Worm (Caenorhabditis elegans): Measurements from ENCODE around the gene glc-1.

glc-1 gene

DNA sequence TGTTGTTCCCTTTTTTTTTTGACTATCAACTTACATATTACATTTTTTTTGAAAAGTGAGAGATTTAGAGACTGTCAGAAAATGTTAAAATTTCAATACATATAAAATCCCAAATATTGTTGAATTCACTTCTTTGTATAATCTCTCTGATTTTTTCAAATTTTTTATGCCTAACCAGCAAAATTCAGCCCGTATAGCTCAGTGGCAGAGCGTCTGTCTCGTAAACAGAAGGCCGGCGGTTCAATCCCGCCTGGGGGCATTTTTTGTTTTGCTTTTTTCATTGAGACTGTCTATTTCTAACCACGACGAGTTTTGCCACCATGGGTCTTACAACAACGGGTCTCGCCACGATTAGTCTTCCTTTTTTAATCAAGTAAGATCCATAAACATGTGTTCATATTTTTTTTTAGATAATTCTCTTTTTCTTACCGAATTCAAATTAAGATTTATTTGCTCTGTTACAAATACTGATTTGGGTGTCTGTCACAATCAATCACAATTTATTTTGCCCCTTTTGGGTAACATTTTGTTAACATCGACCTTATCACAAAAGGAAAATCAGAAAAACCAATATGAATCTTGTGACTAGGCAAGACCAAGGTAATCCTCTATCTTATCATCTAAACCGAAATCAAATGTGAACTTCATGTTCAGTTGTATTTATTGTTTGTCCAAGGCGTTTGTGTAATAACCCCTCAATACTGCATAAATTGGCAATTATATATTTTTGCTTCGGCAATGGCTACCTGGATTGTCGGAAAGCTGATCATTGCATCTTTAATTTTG lies at the start of gene glc-1:
Gene glc-1 (plus strand): TSS at position 663 of the 786 bp plus-strand sequence.
- TF ChIP-seq sea-1 (GFP tag; conservative IDR thresholded peaks at IDR 0.05): no peak
- TF ChIP-seq F13C5.2 (tag; optimal IDR thresholded peaks at IDR 0.05): no peak
- no peak for TF ChIP-seq pes-1 (GFP tag; IDR thresholded peaks at IDR 0.05)
- TF ChIP-seq hmbx-1 (tag; optimal IDR thresholded peaks at IDR 0.05): no peak
- TF ChIP-seq ama-1 (optimal IDR thresholded peaks at IDR 0.05): no peak
- no peak for TF ChIP-seq B0310.2 (tag; optimal IDR thresholded peaks at IDR 0.05)
- TF ChIP-seq tra-4 (tag; optimal IDR thresholded peaks at IDR 0.05): no peak
- TF ChIP-seq tbx-11 (GFP tag; IDR thresholded peaks at IDR 0.05): no peak
- TF ChIP-seq aly-1 (tag; optimal IDR thresholded peaks at IDR 0.05): no peak

DNA sequence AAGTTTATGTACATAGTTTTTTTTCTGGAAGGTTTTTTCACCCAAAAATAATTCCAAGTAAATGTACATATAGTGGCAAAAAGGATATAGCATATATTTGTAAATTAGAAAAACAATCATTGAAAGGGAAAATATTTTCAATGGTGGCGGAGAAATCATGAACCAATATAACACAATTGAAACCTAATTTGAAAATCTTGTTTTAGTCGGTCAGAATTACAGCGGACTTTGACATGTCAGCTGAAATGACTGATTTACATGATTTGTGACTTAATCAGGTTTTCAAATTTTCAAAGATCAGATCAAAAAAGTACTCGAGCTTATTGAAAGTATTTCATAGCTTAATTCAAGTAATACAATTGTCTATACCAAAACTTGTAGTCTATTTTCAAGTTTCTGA lies 47.7 kb upstream of the glc-1 start, which contains the start of gene K05D4.9:
Gene K05D4.9 (minus strand): TSS at position 101 of the 400 bp plus-strand sequence.
- no peak for TF ChIP-seq scrt-1 (GFP tag; IDR thresholded peaks at IDR 0.05)
- TF ChIP-seq tra-4 (tag; optimal IDR thresholded peaks at IDR 0.05): no peak
- no peak for TF ChIP-seq hmg-4 (GFP tag; optimal IDR thresholded peaks at IDR 0.05)
- no peak for TF ChIP-seq ceh-36 (tag; optimal IDR thresholded peaks at IDR 0.05)
- TF ChIP-seq pes-1 (GFP tag; IDR thresholded peaks at IDR 0.05): no peak
- no peak for TF ChIP-seq hmbx-1 (tag; optimal IDR thresholded peaks at IDR 0.05)
- no peak for TF ChIP-seq hnd-1 (tag; optimal IDR thresholded peaks at IDR 0.05)
- TF ChIP-seq ceh-13 (GFP tag; optimal IDR thresholded peaks at IDR 0.05): no peak
- no peak for TF ChIP-seq tbx-11 (GFP tag; IDR thresholded peaks at IDR 0.05)
- TF ChIP-seq aly-1 (tag; optimal IDR thresholded peaks at IDR 0.05): no peak
- no peak for TF ChIP-seq flt-1 (GFP tag; IDR thresholded peaks at IDR 0.05)
- TF ChIP-seq F13C5.2 (tag; optimal IDR thresholded peaks at IDR 0.05): no peak
- no peak for TF ChIP-seq ets-7 (tag; optimal IDR thresholded peaks at IDR 0.05)
- no peak for TF ChIP-seq tbx-37 (GFP tag; conservative IDR thresholded peaks at IDR 0.05)
- TF ChIP-seq sea-1 (GFP tag; conservative IDR thresholded peaks at IDR 0.05): no peak
- no peak for TF ChIP-seq ama-1 (optimal IDR thresholded peaks at IDR 0.05)
- TF ChIP-seq B0310.2 (tag; optimal IDR thresholded peaks at IDR 0.05): no peak

DNA sequence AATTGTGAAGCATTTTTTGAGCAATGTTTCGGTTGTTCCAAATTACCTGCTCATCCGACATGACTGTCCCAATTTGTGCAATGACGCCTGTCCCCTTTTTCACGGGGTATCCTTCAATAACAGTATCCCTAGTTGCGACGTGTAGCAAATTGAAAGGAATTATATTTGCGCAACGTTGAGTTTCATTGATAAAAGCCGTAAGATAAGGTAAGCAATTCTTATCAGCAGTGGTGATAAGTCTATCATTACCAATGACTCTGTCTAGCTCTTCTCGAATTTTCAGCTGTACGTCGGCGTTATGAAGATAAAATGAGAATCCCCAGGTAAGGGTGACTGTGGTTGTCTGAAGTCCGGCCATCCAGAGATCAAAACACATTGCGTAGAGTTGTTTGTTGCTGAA lies 45.3 kb upstream of the glc-1 start:
- TF ChIP-seq tra-4 (tag; optimal IDR thresholded peaks at IDR 0.05) (no peak), hnd-1 (tag; optimal IDR thresholded peaks at IDR 0.05) (no peak), ets-7 (tag; optimal IDR thresholded peaks at IDR 0.05) (no peak), aly-1 (tag; optimal IDR thresholded peaks at IDR 0.05) (no peak), B0310.2 (tag; optimal IDR thresholded peaks at IDR 0.05) (no peak), ama-1 (optimal IDR thresholded peaks at IDR 0.05) (no peak), tbx-11 (GFP tag; IDR thresholded peaks at IDR 0.05) (no peak)

DNA sequence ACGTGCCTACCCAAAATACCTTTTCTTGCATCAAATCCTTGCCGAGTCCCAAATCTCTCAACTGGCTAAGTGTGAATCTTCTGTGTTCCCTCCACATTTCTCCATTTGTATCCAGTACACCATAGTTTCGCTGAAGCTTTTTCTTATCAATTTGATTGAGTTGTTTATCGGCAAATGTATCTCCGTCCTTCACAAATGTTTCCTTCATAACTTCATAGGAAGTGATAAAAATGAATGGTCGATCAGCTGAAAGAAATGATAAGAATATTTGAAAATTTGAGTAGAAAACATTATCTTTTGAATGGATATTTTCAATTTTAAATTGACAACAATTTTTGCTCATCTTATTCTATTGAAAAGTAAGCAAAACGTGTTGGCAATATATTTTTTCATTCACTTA lies 44.2 kb upstream of the glc-1 start:
- TF ChIP-seq tbx-11 (GFP tag; IDR thresholded peaks at IDR 0.05): no peak
- no peak for TF ChIP-seq hnd-1 (tag; optimal IDR thresholded peaks at IDR 0.05)

DNA sequence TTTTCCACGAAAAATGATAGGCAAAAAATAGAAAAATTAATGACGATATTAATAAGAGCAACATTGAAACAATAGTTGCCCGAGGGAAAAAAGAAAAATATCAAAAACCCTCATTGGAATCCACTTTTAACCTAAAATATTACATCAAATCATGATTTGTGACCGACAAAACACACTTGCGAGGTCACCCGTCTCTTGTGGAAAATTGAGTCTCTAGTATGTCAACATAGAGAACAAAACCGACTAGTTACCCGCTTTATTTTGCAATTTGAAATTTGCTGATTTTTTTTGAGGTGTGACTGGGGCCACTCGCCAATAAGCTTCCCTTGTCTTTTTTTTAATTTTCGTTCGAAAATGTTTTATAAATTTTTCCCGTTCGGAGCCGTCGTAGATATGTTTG lies 43.7 kb upstream of the glc-1 start, which contains the start of gene cyp-33D1:
Gene cyp-33D1 (minus strand): TSS at position 101 of the 400 bp plus-strand sequence.
- TF ChIP-seq F13C5.2 (tag; optimal IDR thresholded peaks at IDR 0.05) (no peak), tra-4 (tag; optimal IDR thresholded peaks at IDR 0.05) (no peak), hmg-4 (GFP tag; optimal IDR thresholded peaks at IDR 0.05) (no peak), tbx-11 (GFP tag; IDR thresholded peaks at IDR 0.05) (no peak), scrt-1 (GFP tag; IDR thresholded peaks at IDR 0.05) (no peak), sea-1 (GFP tag; conservative IDR thresholded peaks at IDR 0.05) (no peak), hmbx-1 (tag; optimal IDR thresholded peaks at IDR 0.05) (no peak), ceh-13 (GFP tag; optimal IDR thresholded peaks at IDR 0.05) (no peak), B0310.2 (tag; optimal IDR thresholded peaks at IDR 0.05) (no peak), aly-1 (tag; optimal IDR thresholded peaks at IDR 0.05) (no peak), flt-1 (GFP tag; IDR thresholded peaks at IDR 0.05) (no peak), ama-1 (optimal IDR thresholded peaks at IDR 0.05) (no peak), pes-1 (GFP tag; IDR thresholded peaks at IDR 0.05) (no peak), tbx-37 (GFP tag; conservative IDR thresholded peaks at IDR 0.05) (no peak), ets-7 (tag; optimal IDR thresholded peaks at IDR 0.05) (no peak)

DNA sequence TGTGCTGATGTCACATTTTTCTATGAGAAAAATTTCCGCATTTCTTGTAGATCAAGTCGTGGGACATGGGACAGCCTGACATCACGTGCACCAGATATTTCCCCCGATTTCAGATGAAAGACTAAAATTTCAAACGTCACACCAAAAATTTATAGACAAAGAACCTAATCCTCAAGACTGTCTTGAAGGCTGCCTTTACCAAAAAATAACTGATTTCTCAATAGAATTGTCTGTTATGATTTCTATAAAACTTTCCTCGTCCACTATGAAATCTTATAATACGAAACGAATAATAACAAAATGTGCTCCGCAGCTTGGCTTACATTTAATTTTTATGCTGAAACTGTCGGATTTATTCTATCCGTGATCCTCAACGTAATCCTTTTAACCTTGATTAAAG lies 39.1 kb upstream of the glc-1 start, which contains the start of gene str-106:
Gene str-106 (plus strand): TSS at position 301 of the 400 bp plus-strand sequence.
- TF ChIP-seq F13C5.2 (tag; optimal IDR thresholded peaks at IDR 0.05): no peak

DNA sequence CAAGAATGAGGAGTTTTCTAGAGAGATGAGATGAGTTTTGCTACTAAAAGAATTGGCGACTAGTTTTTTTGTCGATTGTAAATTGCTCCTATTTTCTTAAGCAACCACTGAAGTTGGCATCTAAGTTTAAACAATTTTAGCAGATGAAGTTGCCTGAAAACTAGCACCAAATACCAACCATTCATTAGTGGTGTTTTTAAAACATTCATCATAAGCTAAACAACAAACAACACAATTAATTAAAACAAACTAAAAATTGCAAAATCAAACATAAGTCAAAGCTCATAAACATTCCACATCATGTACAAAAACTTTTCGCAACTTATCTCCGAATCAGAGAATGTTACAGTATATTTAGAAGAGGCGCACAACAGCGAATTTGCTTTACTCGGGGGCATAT lies 37.3 kb upstream of the glc-1 start, which contains the start of gene srz-13:
Gene srz-13 (plus strand): TSS at position 301 of the 400 bp plus-strand sequence.
- TF ChIP-seq ama-1 (optimal IDR thresholded peaks at IDR 0.05) (no peak), flt-1 (GFP tag; IDR thresholded peaks at IDR 0.05) (no peak), tra-4 (tag; optimal IDR thresholded peaks at IDR 0.05) (no peak), scrt-1 (GFP tag; IDR thresholded peaks at IDR 0.05) (no peak)

DNA sequence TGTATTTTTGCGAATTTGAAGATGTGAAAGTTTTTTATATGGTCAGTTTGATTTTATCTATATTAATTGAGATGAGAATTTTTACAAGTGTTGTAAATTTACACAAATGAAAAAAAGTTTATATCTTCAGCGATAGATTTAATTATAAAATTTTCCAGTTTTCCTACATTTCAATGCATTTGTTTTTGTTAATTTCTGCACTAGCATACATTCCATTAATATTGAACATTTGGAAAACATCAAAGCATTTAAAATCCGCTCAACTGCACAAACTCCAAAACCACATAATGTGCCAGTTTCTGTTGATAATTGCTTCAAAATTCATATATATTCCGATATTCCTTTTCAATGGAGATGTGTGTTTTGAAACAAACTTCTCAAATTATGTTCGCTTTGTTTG lies 36.5 kb upstream of the glc-1 start, which contains the start of gene srh-277:
Gene srh-277 (plus strand): TSS at position 301 of the 400 bp plus-strand sequence.
- TF ChIP-seq ets-7 (tag; optimal IDR thresholded peaks at IDR 0.05) (no peak), hnd-1 (tag; optimal IDR thresholded peaks at IDR 0.05) (no peak), ama-1 (optimal IDR thresholded peaks at IDR 0.05) (no peak), F13C5.2 (tag; optimal IDR thresholded peaks at IDR 0.05) (no peak), tbx-37 (GFP tag; conservative IDR thresholded peaks at IDR 0.05) (no peak), flt-1 (GFP tag; IDR thresholded peaks at IDR 0.05) (no peak), ceh-36 (tag; optimal IDR thresholded peaks at IDR 0.05) (no peak), hmbx-1 (tag; optimal IDR thresholded peaks at IDR 0.05) (no peak), scrt-1 (GFP tag; IDR thresholded peaks at IDR 0.05) (no peak), sea-1 (GFP tag; conservative IDR thresholded peaks at IDR 0.05) (no peak), ceh-13 (GFP tag; optimal IDR thresholded peaks at IDR 0.05) (no peak), tbx-11 (GFP tag; IDR thresholded peaks at IDR 0.05) (no peak), tra-4 (tag; optimal IDR thresholded peaks at IDR 0.05) (no peak), B0310.2 (tag; optimal IDR thresholded peaks at IDR 0.05) (no peak), hmg-4 (GFP tag; optimal IDR thresholded peaks at IDR 0.05) (no peak), pes-1 (GFP tag; IDR thresholded peaks at IDR 0.05) (no peak), aly-1 (tag; optimal IDR thresholded peaks at IDR 0.05) (no peak)

Measured in whole organism, early embryonic.